Fruit fly (Drosophila melanogaster) whole organism, embryonic: ENCODE results near the gene M6.

Experiments
- Bdp1 ChIP-seq: fragments of 200-800 bp; sonication (Bioruptor generic); optimal IDR thresholded peaks from 3 replicates; lab custom pipeline; 2016; ENCODE audit warnings: missing biosample characterization, missing genetic modification characterization
- C15 ChIP-seq: fragments of 200-800 bp; sonication (Bioruptor generic); IDR thresholded peaks from 3 replicates; pipeline ENCODE4 v1.3.6; 2022; ENCODE audit warnings: missing biosample characterization, missing genetic modification characterization
- CG10654 ChIP-seq: fragments of 200-800 bp; sonication (Bioruptor generic); optimal IDR thresholded peaks from 2 replicates; lab custom pipeline; 2016; ENCODE audit warnings: missing biosample characterization, missing genetic modification characterization
- CG10959 ChIP-seq: fragments of 200-800 bp; sonication (Bioruptor generic); IDR thresholded peaks from 2 replicates; pipeline ENCODE4 v1.3.6; 2022; ENCODE audit warnings: missing biosample characterization, missing genetic modification characterization
- CG13123 ChIP-seq: fragments of 200-800 bp; sonication (Bioruptor generic); optimal IDR thresholded peaks from 2 replicates; lab custom pipeline; 2016; ENCODE audit warnings: missing biosample characterization, missing genetic modification characterization
- CG13296 ChIP-seq: fragments of 200-800 bp; sonication (Bioruptor generic); optimal IDR thresholded peaks from 3 replicates; lab custom pipeline; 2018; ENCODE audit warnings: missing biosample characterization, mild to moderate bottlenecking, missing genetic modification characterization
- CG14014 ChIP-seq: fragments of 200-800 bp; sonication (Bioruptor generic); IDR thresholded peaks from 2 replicates; pipeline ENCODE4 v1.3.6; 2022; ENCODE audit warnings: missing biosample characterization, missing genetic modification characterization
- CG15269 ChIP-seq: fragments of 200-800 bp; sonication (Bioruptor generic); optimal IDR thresholded peaks from 2 replicates; lab custom pipeline; 2018; ENCODE audit warnings: missing biosample characterization, mild to moderate bottlenecking, missing genetic modification characterization, moderate library complexity
- CG16863 ChIP-seq: fragments of 200-800 bp; sonication (Bioruptor generic); optimal IDR thresholded peaks from 3 replicates; lab custom pipeline; 2016; ENCODE audit warnings: missing biosample characterization, missing genetic modification characterization
- CG17829 ChIP-seq: fragments of 200-800 bp; optimal IDR thresholded peaks from 2 replicates; lab custom pipeline; 2019; ENCODE audit warnings: missing biosample characterization, mild to moderate bottlenecking, missing genetic modification characterization, moderate library complexity
- CG18011 ChIP-seq: fragments of 200-800 bp; sonication (Bioruptor generic); optimal IDR thresholded peaks from 2 replicates; lab custom pipeline; 2017; ENCODE audit warnings: missing biosample characterization, missing genetic modification characterization, mild to moderate bottlenecking, moderate library complexity, missing genotype
- CG18599 ChIP-seq: fragments of 200-800 bp; sonication (Bioruptor generic); optimal IDR thresholded peaks from 3 replicates; lab custom pipeline; 2017; ENCODE audit warnings: missing biosample characterization, missing genetic modification characterization, mild to moderate bottlenecking, moderate library complexity, missing genetic modification reagents
- CG18764 ChIP-seq: fragments of 200-800 bp; sonication (Bioruptor generic); optimal IDR thresholded peaks from 3 replicates; lab custom pipeline; 2016; ENCODE audit warnings: missing biosample characterization, missing genetic modification characterization
- CG2120 ChIP-seq: fragments of 200-800 bp; sonication (Bioruptor generic); optimal IDR thresholded peaks from 3 replicates; lab custom pipeline; 2016; ENCODE audit warnings: missing biosample characterization, missing genetic modification characterization
- CG3995 ChIP-seq: fragments of 200-800 bp; sonication (Bioruptor generic); optimal IDR thresholded peaks from 3 replicates; lab custom pipeline; 2016; ENCODE audit warnings: missing biosample characterization, missing genetic modification characterization
- CG4328 ChIP-seq: fragments of 200-800 bp; sonication (Bioruptor generic); optimal IDR thresholded peaks from 3 replicates; lab custom pipeline; 2017; ENCODE audit warnings: missing biosample characterization, missing genetic modification reagents, missing genetic modification characterization
- CG4730 ChIP-seq: fragments of 200-800 bp; sonication (Bioruptor generic); IDR thresholded peaks from 2 replicates; pipeline ENCODE4 v1.3.6; 2022; ENCODE audit warnings: missing biosample characterization, missing genetic modification characterization
- CG5245 ChIP-seq: fragments of 200-800 bp; sonication (Bioruptor generic); optimal IDR thresholded peaks from 3 replicates; lab custom pipeline; 2016; ENCODE audit warnings: missing biosample characterization, missing genetic modification characterization
- CG5953 ChIP-seq: fragments of 200-800 bp; sonication (Bioruptor generic); IDR thresholded peaks from 2 replicates; pipeline ENCODE4 v1.3.6; 2022; ENCODE audit warnings: missing biosample characterization, missing genetic modification characterization
- CG7745 ChIP-seq: fragments of 200-800 bp; sonication (Bioruptor generic); optimal IDR thresholded peaks from 2 replicates; lab custom pipeline; 2018; ENCODE audit warnings: missing biosample characterization, mild to moderate bottlenecking, missing genetic modification characterization, moderate library complexity
- CG8281 ChIP-seq: fragments of 200-800 bp; sonication (Bioruptor generic); optimal IDR thresholded peaks from 2 replicates; lab custom pipeline; 2018; ENCODE audit warnings: missing biosample characterization, mild to moderate bottlenecking, missing genetic modification characterization, moderate library complexity
- CG9437 ChIP-seq: fragments of 200-800 bp; sonication (Bioruptor generic); optimal IDR thresholded peaks from 2 replicates; lab custom pipeline; 2018; ENCODE audit warnings: missing biosample characterization, mild to moderate bottlenecking, missing genetic modification characterization
- Dfd ChIP-seq, 2 experiments: fragments of >200 bp; optimal IDR thresholded peaks; 2 replicates each; lab custom pipeline; 2017; ENCODE audit warnings: missing biosample characterization in 2 of 2, missing genetic modification characterization in 2 of 2
- ERR ChIP-seq: fragments of 200-800 bp; sonication (Bioruptor generic); optimal IDR thresholded peaks from 2 replicates; lab custom pipeline; 2016; ENCODE audit warnings: missing biosample characterization, missing genetic modification characterization
- Fer1 ChIP-seq: fragments of 200-800 bp; sonication (Bioruptor generic); optimal IDR thresholded peaks from 2 replicates; lab custom pipeline; 2017; ENCODE audit warnings: missing biosample characterization, mild to moderate bottlenecking, missing genetic modification characterization
- Hmr ChIP-seq: fragments of 200-800 bp; sonication (Bioruptor generic); optimal IDR thresholded peaks from 3 replicates; lab custom pipeline; 2017; ENCODE audit warnings: mild to moderate bottlenecking, missing biosample characterization, missing genetic modification reagents, missing genetic modification characterization
- Hr39 ChIP-seq: fragments of >200 bp; optimal IDR thresholded peaks from 2 replicates; lab custom pipeline; 2017
- Hr78 ChIP-seq, 2 experiments: fragments of 200-800 bp in 1 of 2; fragments of >200 bp in 1 of 2; sonication (Bioruptor generic) in 1 of 2; optimal IDR thresholded peaks; 2 replicates each; lab custom pipeline; 2017 to 2019; ENCODE audit warnings: missing biosample characterization in 2 of 2, missing genetic modification characterization in 2 of 2, mild to moderate bottlenecking in 1 of 2, moderate library complexity in 1 of 2
- Hsf ChIP-seq: fragments of 200-800 bp; sonication (Bioruptor generic); optimal IDR thresholded peaks from 3 replicates; lab custom pipeline; 2016; ENCODE audit warnings: missing biosample characterization, missing genetic modification characterization
- Myb ChIP-seq: fragments of 200-800 bp; sonication (Bioruptor generic); optimal IDR thresholded peaks from 2 replicates; lab custom pipeline; 2016; ENCODE audit warnings: missing biosample characterization, missing genetic modification characterization
- Scr ChIP-seq: fragments of 200-800 bp; sonication (Bioruptor generic); IDR thresholded peaks from 2 replicates; pipeline ENCODE4 v1.3.6; 2022; ENCODE audit warnings: missing biosample characterization, missing genetic modification characterization; ENCODE audit not compliant: partially characterized antibody
- Xbp1 ChIP-seq: fragments of 200-800 bp; sonication (Bioruptor generic); optimal IDR thresholded peaks from 3 replicates; lab custom pipeline; 2016; ENCODE audit warnings: missing biosample characterization, mild to moderate bottlenecking, missing genetic modification characterization
- Xrp1 ChIP-seq: fragments of 200-800 bp; sonication (Bioruptor generic); IDR thresholded peaks from 2 replicates; pipeline ENCODE4 v1.3.6; 2022; ENCODE audit warnings: missing biosample characterization, missing genetic modification characterization
- ara ChIP-seq: fragments of 200-800 bp; sonication (Bioruptor generic); IDR thresholded peaks from 2 replicates; pipeline ENCODE4 v1.3.6; 2022; ENCODE audit warnings: missing biosample characterization, missing genetic modification characterization
- ase ChIP-seq: fragments of 200-800 bp; sonication (Bioruptor generic); IDR thresholded peaks from 3 replicates; pipeline ENCODE4 v1.3.6; 2022; ENCODE audit warnings: missing biosample characterization, missing genetic modification characterization
- az2 ChIP-seq: fragments of 200-800 bp; sonication (Bioruptor generic); optimal IDR thresholded peaks from 3 replicates; lab custom pipeline; 2016; ENCODE audit warnings: missing biosample characterization, missing genetic modification characterization
- cad ChIP-seq: fragments of >200 bp; optimal IDR thresholded peaks from 2 replicates; lab custom pipeline; 2017; ENCODE audit warnings: missing biosample characterization, missing genetic modification characterization
- chif ChIP-seq, 2 experiments: fragments of 200-800 bp; sonication (Bioruptor generic); optimal IDR thresholded peaks; 3 replicates each; lab custom pipeline; 2016; ENCODE audit warnings: missing biosample characterization in 2 of 2, missing genetic modification characterization in 2 of 2
- chinmo ChIP-seq: fragments of 200-800 bp; sonication (Bioruptor generic); IDR thresholded peaks from 4 replicates; pipeline ENCODE4 v1.3.6; 2022; ENCODE audit warnings: missing biosample characterization, missing genetic modification characterization; ENCODE audit not compliant: partially characterized antibody
- croc ChIP-seq: fragments of 200-800 bp; sonication (Bioruptor generic); conservative IDR thresholded peaks from 3 replicates; pipeline ENCODE4 v1.3.6; 2022; ENCODE audit warnings: missing biosample characterization, missing genetic modification characterization
- da ChIP-seq: fragments of 200-800 bp; sonication (Bioruptor generic); optimal IDR thresholded peaks from 2 replicates; lab custom pipeline; 2016; ENCODE audit warnings: missing biosample characterization, missing genetic modification characterization
- emc ChIP-seq: fragments of 200-800 bp; sonication (Bioruptor generic); optimal IDR thresholded peaks from 2 replicates; lab custom pipeline; 2016; ENCODE audit warnings: missing biosample characterization, missing genetic modification characterization
- exex ChIP-seq: fragments of 200-800 bp; sonication (Bioruptor generic); optimal IDR thresholded peaks from 4 replicates; lab custom pipeline; 2018; ENCODE audit warnings: missing biosample characterization, mild to moderate bottlenecking, missing genetic modification characterization, moderate library complexity
- fd64A ChIP-seq: fragments of 200-800 bp; sonication (Bioruptor generic); optimal IDR thresholded peaks from 3 replicates; lab custom pipeline; 2018; ENCODE audit warnings: missing biosample characterization, mild to moderate bottlenecking, missing genetic modification characterization
- grau ChIP-seq: fragments of 200-800 bp; optimal IDR thresholded peaks from 3 replicates; lab custom pipeline; 2019; ENCODE audit warnings: missing biosample characterization, mild to moderate bottlenecking, missing genetic modification characterization, moderate library complexity
- jing ChIP-seq: fragments of 200-800 bp; sonication (Bioruptor generic); optimal IDR thresholded peaks from 2 replicates; lab custom pipeline; 2018; ENCODE audit warnings: missing biosample characterization, mild to moderate bottlenecking, missing genetic modification characterization
- klu ChIP-seq: fragments of 200-800 bp; sonication (Bioruptor generic); IDR thresholded peaks from 2 replicates; pipeline ENCODE4 v1.3.6; 2022; ENCODE audit warnings: missing biosample characterization, missing genetic modification characterization
- lilli ChIP-seq: fragments of 200-800 bp; sonication (Bioruptor generic); optimal IDR thresholded peaks from 3 replicates; lab custom pipeline; 2016; ENCODE audit warnings: missing biosample characterization, missing genetic modification characterization
- nau ChIP-seq: fragments of 200-800 bp; sonication (Bioruptor generic); optimal IDR thresholded peaks from 3 replicates; lab custom pipeline; 2017; ENCODE audit warnings: missing biosample characterization, mild to moderate bottlenecking, missing genetic modification characterization, missing genetic modification reagents
- pb ChIP-seq: fragments of 200-800 bp; sonication (Bioruptor generic); optimal IDR thresholded peaks from 3 replicates; lab custom pipeline; 2016; ENCODE audit warnings: missing biosample characterization, missing genetic modification characterization
- repo ChIP-seq: fragments of 200-800 bp; sonication (Bioruptor generic); optimal IDR thresholded peaks from 2 replicates; lab custom pipeline; 2016; ENCODE audit warnings: missing biosample characterization, missing genetic modification characterization
- sens ChIP-seq: fragments of 200-800 bp; sonication (Bioruptor generic); peaks from one replicate; lab custom pipeline; 2016; ENCODE audit warnings: missing biosample characterization, missing genetic modification characterization
- slp2 ChIP-seq: fragments of 200-800 bp; sonication (Bioruptor generic); optimal IDR thresholded peaks from 2 replicates; lab custom pipeline; 2016; ENCODE audit warnings: missing biosample characterization, missing genetic modification characterization

M6 gene

dm6 chr3L:21483837-21484236 lies 23.8 kb upstream of the M6 start (continued):
- peak; percentile 78 for TF ChIP-seq CG17829 (tag; lab: Kevin White, UChicago)
- no peak for TF ChIP-seq CG14014
- TF ChIP-seq cad (GFP tag; lab: Kevin White, UChicago) = no peak
- no peak for TF ChIP-seq ase (GFP tag; lab: Robert Waterston, UW)
- TF ChIP-seq Myb (GFP tag; lab: Kevin White, UChicago) = peak; percentile 80
- TF ChIP-seq jing (GFP tag; lab: Kevin White, UChicago) = no peak
- no peak for TF ChIP-seq fd64A (GFP tag; lab: Kevin White, UChicago)
- peak; percentile 47; the same call in 1 of the 4 replicates for TF ChIP-seq chinmo (GFP tag; lab: Robert Waterston, UW)
- peak; percentile 46 for TF ChIP-seq CG2120
- TF ChIP-seq CG9437 (GFP tag; lab: Kevin White, UChicago) = no peak
- TF ChIP-seq CG8281 (tag; lab: Kevin White, UChicago) = no peak
- peak in 1 of 2 experiments; percentile 40 for TF ChIP-seq chif (GFP tag; optimal IDR thresholded peaks at IDR 0.05; lab: Kevin White, UChicago)
- TF ChIP-seq CG13296 (GFP tag; lab: Kevin White, UChicago) = no peak
- peak; percentile 13 for TF ChIP-seq CG10654
- TF ChIP-seq az2 (GFP tag; lab: Kevin White, UChicago) = no peak
- TF ChIP-seq Xbp1 = peak; percentile 27
- peak; percentile 53 for TF ChIP-seq Fer1 (GFP tag; lab: Kevin White, UChicago)
- TF ChIP-seq CG5953 (GFP tag; lab: Robert Waterston, UW) = no peak
- no peak for TF ChIP-seq CG7745 (tag; lab: Kevin White, UChicago)
- TF ChIP-seq Hr78 (GFP tag; optimal IDR thresholded peaks at IDR 0.05; lab: Kevin White, UChicago) = no peak
- no peak for TF ChIP-seq da
- TF ChIP-seq CG13123 = peak; percentile 15
- TF ChIP-seq CG18599 = no peak
- TF ChIP-seq croc (GFP tag; lab: Robert Waterston, UW) = no peak
- TF ChIP-seq Hr39 = no peak
- TF ChIP-seq exex = no peak
- TF ChIP-seq Dfd (GFP tag; optimal IDR thresholded peaks at IDR 0.05; lab: Kevin White, UChicago) = no peak
- TF ChIP-seq repo (GFP tag; lab: Kevin White, UChicago) = no peak
- TF ChIP-seq sens (GFP tag; lab: Kevin White, UChicago) = no peak
- no peak for TF ChIP-seq CG3995
- no peak for TF ChIP-seq CG5245
- no peak for TF ChIP-seq grau
- TF ChIP-seq CG16863 = no peak
- peak; percentile 84 for TF ChIP-seq Hmr (GFP tag; lab: Kevin White, UChicago)
- TF ChIP-seq Scr = 0 out of 2 replicates have a peak, but pooled peaks have one; percentile 22
- TF ChIP-seq CG18764 (GFP tag; lab: Kevin White, UChicago) = no peak
- no peak for TF ChIP-seq CG4328 (GFP tag; lab: Kevin White, UChicago)
- TF ChIP-seq ara (GFP tag; lab: Robert Waterston, UW) = no peak
- no peak for TF ChIP-seq nau (GFP tag; lab: Kevin White, UChicago)
- TF ChIP-seq emc (GFP tag; lab: Kevin White, UChicago) = no peak
- TF ChIP-seq slp2 (GFP tag; lab: Kevin White, UChicago) = no peak
- TF ChIP-seq C15 (GFP tag; lab: Robert Waterston, UW) = no peak
- 0 out of 2 replicates have a peak, but pooled peaks have one; percentile 24 for TF ChIP-seq Xrp1
- TF ChIP-seq ERR (GFP tag; lab: Kevin White, UChicago) = peak; percentile 36
- no peak for TF ChIP-seq CG15269 (tag; lab: Kevin White, UChicago)
- peak; percentile 44 for TF ChIP-seq Hsf
- TF ChIP-seq CG18011 (GFP tag; lab: Kevin White, UChicago) = no peak
- no peak for TF ChIP-seq klu (GFP tag; lab: Robert Waterston, UW)
- TF ChIP-seq CG10959 = no peak
- no peak for TF ChIP-seq Bdp1 (GFP tag; lab: Kevin White, UChicago)
- no peak for TF ChIP-seq CG4730 (GFP tag; lab: Robert Waterston, UW)
- TF ChIP-seq pb (GFP tag; lab: Kevin White, UChicago) = no peak
- TF ChIP-seq lilli (GFP tag; lab: Kevin White, UChicago) = peak; percentile 19
